Worm (Caenorhabditis elegans): ENCODE measurements around the gene srw-67.

DNA sequence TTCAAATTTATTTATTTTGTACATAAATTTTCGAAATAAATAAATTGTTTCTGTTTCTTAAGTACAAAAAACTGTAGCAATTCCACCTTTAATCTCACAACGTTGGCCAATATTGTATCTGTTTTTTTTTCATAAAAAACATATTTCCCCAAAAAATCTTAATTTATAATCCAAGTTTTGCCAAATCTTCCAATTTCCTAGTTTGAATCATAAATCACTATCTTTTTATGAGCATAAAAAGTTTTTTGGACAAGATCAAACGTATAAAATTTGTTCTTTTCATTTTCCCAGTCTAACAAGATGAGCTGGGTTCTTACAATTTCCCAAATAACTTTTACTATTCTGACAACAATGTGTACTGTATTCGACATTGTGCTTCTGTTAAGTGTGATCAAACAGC lies 2.7 kb downstream of the srw-67 start, which contains the start of gene srxa-4:
- TF ChIP-seq hmg-4 (GFP tag; optimal IDR thresholded peaks at IDR 0.05) (no peak), ama-1 (optimal IDR thresholded peaks at IDR 0.05) (no peak), tbx-11 (GFP tag; IDR thresholded peaks at IDR 0.05) (no peak), tra-4 (tag; optimal IDR thresholded peaks at IDR 0.05) (no peak), flt-1 (GFP tag; IDR thresholded peaks at IDR 0.05) (no peak), tbx-37 (GFP tag; conservative IDR thresholded peaks at IDR 0.05) (no peak), F13C5.2 (tag; optimal IDR thresholded peaks at IDR 0.05) (no peak), sea-1 (GFP tag; conservative IDR thresholded peaks at IDR 0.05) (no peak)
